Fruit fly (Drosophila melanogaster) whole organism, prepupa: Measurements from ENCODE around the gene euc.

Source experiments
- Blimp-1 ChIP-seq: fragments of 200-800 bp; sonication (Bioruptor generic); optimal IDR thresholded peaks from 3 replicates; lab custom pipeline; 2017; ENCODE audit warnings: missing biosample characterization, missing genetic modification characterization, mild to moderate bottlenecking, moderate library complexity, missing genetic modification reagents
- CG10631 ChIP-seq: fragments of 200-800 bp; sonication (Bioruptor generic); optimal IDR thresholded peaks from 2 replicates; lab custom pipeline; 2016; ENCODE audit warnings: missing biosample characterization, missing genetic modification characterization
- CG10669 ChIP-seq: fragments of 200-800 bp; sonication (Bioruptor generic); optimal IDR thresholded peaks from 3 replicates; lab custom pipeline; 2018; ENCODE audit warnings: missing biosample characterization, mild to moderate bottlenecking, missing genetic modification characterization, moderate library complexity
- CG11294 ChIP-seq: fragments of 200-800 bp; sonication (Bioruptor generic); IDR thresholded peaks from 2 replicates; pipeline ENCODE4 v1.3.6; 2022; ENCODE audit warnings: missing biosample characterization, missing genetic modification characterization
- CG11762 ChIP-seq: fragments of 200-800 bp; sonication (Bioruptor generic); optimal IDR thresholded peaks from 3 replicates; lab custom pipeline; 2016; ENCODE audit warnings: missing biosample characterization, missing genetic modification characterization; ENCODE audit not compliant: insufficient read depth
- CG11902 ChIP-seq: fragments of 200-800 bp; sonication (Bioruptor generic); optimal IDR thresholded peaks from 3 replicates; lab custom pipeline; 2016; ENCODE audit warnings: missing biosample characterization, missing genetic modification characterization
- CG3032 ChIP-seq: fragments of 200-800 bp; optimal IDR thresholded peaks from 2 replicates; lab custom pipeline; 2019; ENCODE audit warnings: missing biosample characterization, mild to moderate bottlenecking, missing genetic modification characterization, moderate library complexity
- CG31627 ChIP-seq: fragments of 200-800 bp; sonication (Bioruptor generic); optimal IDR thresholded peaks from 3 replicates; lab custom pipeline; 2016; ENCODE audit warnings: missing biosample characterization, missing genetic modification characterization
- CG32006 ChIP-seq: fragments of 200-800 bp; sonication (Bioruptor generic); optimal IDR thresholded peaks from 3 replicates; lab custom pipeline; 2017; ENCODE audit warnings: missing biosample characterization, mild to moderate bottlenecking, missing genetic modification characterization
- CG34406 ChIP-seq: fragments of 200-800 bp; sonication (Bioruptor generic); optimal IDR thresholded peaks from 3 replicates; lab custom pipeline; 2016; ENCODE audit warnings: missing biosample characterization, missing genetic modification characterization
- CG3919 ChIP-seq: fragments of 200-800 bp; sonication (Bioruptor generic); optimal IDR thresholded peaks from 3 replicates; lab custom pipeline; 2016; ENCODE audit warnings: missing biosample characterization, missing genetic modification characterization
- CG4318 ChIP-seq: fragments of 200-800 bp; sonication (Bioruptor generic); optimal IDR thresholded peaks from 3 replicates; lab custom pipeline; 2017; ENCODE audit warnings: missing biosample characterization, mild to moderate bottlenecking, missing genetic modification characterization
- CG6792 ChIP-seq: fragments of 200-800 bp; sonication (Bioruptor generic); optimal IDR thresholded peaks from 3 replicates; lab custom pipeline; 2016; ENCODE audit warnings: missing biosample characterization, missing genetic modification characterization
- CG6808 ChIP-seq: fragments of 200-800 bp; sonication (Bioruptor generic); optimal IDR thresholded peaks from 3 replicates; lab custom pipeline; 2017; ENCODE audit warnings: missing biosample characterization, missing genetic modification characterization, mild to moderate bottlenecking, moderate library complexity, missing genetic modification reagents
- CG6854 ChIP-seq: fragments of 200-800 bp; sonication (Bioruptor generic); optimal IDR thresholded peaks from 2 replicates; lab custom pipeline; 2017; ENCODE audit warnings: missing biosample characterization, mild to moderate bottlenecking, missing genetic modification characterization
- CG7368 ChIP-seq: fragments of 200-800 bp; sonication (Bioruptor generic); optimal IDR thresholded peaks from 3 replicates; lab custom pipeline; 2016; ENCODE audit warnings: missing biosample characterization, missing genetic modification characterization
- CG8119 ChIP-seq: fragments of 200-800 bp; sonication (Bioruptor generic); IDR thresholded peaks from 3 replicates; pipeline ENCODE4 v1.3.6; 2022; ENCODE audit warnings: missing biosample characterization, missing genetic modification characterization
- CG8632 ChIP-seq: fragments of 200-800 bp; sonication (Bioruptor generic); optimal IDR thresholded peaks from 3 replicates; lab custom pipeline; 2016; ENCODE audit warnings: missing biosample characterization, missing genetic modification characterization
- CG9139 ChIP-seq: fragments of 200-800 bp; sonication (Bioruptor generic); optimal IDR thresholded peaks from 3 replicates; lab custom pipeline; 2017; ENCODE audit warnings: missing biosample characterization, mild to moderate bottlenecking, missing genetic modification characterization
- Eip75B ChIP-seq: fragments of 200-800 bp; sonication (Bioruptor generic); optimal IDR thresholded peaks from 3 replicates; lab custom pipeline; 2016; ENCODE audit warnings: missing biosample characterization, missing genetic modification characterization
- Eip93F ChIP-seq: fragments of 200-800 bp; sonication (Bioruptor generic); optimal IDR thresholded peaks from 2 replicates; lab custom pipeline; 2016; ENCODE audit warnings: missing biosample characterization, mild to moderate bottlenecking, missing genetic modification characterization
- Ets21C ChIP-seq: fragments of 200-800 bp; sonication (Bioruptor generic); optimal IDR thresholded peaks from 3 replicates; lab custom pipeline; 2016; ENCODE audit warnings: missing biosample characterization, missing genetic modification characterization
- Ets96B ChIP-seq: fragments of 200-800 bp; optimal IDR thresholded peaks from 2 replicates; lab custom pipeline; 2019; ENCODE audit warnings: missing biosample characterization, mild to moderate bottlenecking, missing genetic modification characterization, moderate library complexity
- Gug ChIP-seq: fragments of 200-800 bp; sonication (Bioruptor generic); IDR thresholded peaks from 2 replicates; pipeline ENCODE4 v1.3.6; 2022; ENCODE audit warnings: missing biosample characterization, missing genetic modification characterization
- Hr39 ChIP-seq: fragments of 200-800 bp; sonication (Bioruptor generic); optimal IDR thresholded peaks from 2 replicates; lab custom pipeline; 2016; ENCODE audit warnings: missing biosample characterization, missing genetic modification characterization
- Hr4 ChIP-seq: fragments of 200-800 bp; sonication (Bioruptor generic); optimal IDR thresholded peaks from 3 replicates; lab custom pipeline; 2016; ENCODE audit warnings: missing biosample characterization, missing genetic modification characterization
- Lpt ChIP-seq: fragments of 200-800 bp; sonication (Bioruptor generic); optimal IDR thresholded peaks from 3 replicates; lab custom pipeline; 2016; ENCODE audit warnings: missing biosample characterization, missing genetic modification characterization
- Met ChIP-seq: fragments of 200-800 bp; sonication (Bioruptor generic); optimal IDR thresholded peaks from 3 replicates; lab custom pipeline; 2016; ENCODE audit warnings: missing biosample characterization, missing genetic modification characterization
- OdsH ChIP-seq: fragments of 200-800 bp; sonication (Bioruptor generic); optimal IDR thresholded peaks from 3 replicates; lab custom pipeline; 2016; ENCODE audit warnings: missing biosample characterization, missing genetic modification characterization
- Sox102F ChIP-seq: fragments of 200-800 bp; sonication (Bioruptor generic); optimal IDR thresholded peaks from 2 replicates; lab custom pipeline; 2016; ENCODE audit warnings: missing biosample characterization, mild to moderate bottlenecking, missing genetic modification characterization
- Sox14 ChIP-seq: fragments of 200-800 bp; sonication (Bioruptor generic); optimal IDR thresholded peaks from 3 replicates; lab custom pipeline; 2016; ENCODE audit warnings: missing biosample characterization, missing genetic modification characterization
- Sox15 ChIP-seq: fragments of 200-800 bp; sonication (Bioruptor generic); optimal IDR thresholded peaks from 3 replicates; lab custom pipeline; 2016; ENCODE audit warnings: missing biosample characterization, missing genetic modification characterization
- achi ChIP-seq: fragments of 200-800 bp; sonication (Bioruptor generic); optimal IDR thresholded peaks from 3 replicates; lab custom pipeline; 2016; ENCODE audit warnings: missing biosample characterization, missing genetic modification characterization
- acj6 ChIP-seq: fragments of 200-800 bp; sonication (Bioruptor generic); optimal IDR thresholded peaks from 3 replicates; lab custom pipeline; 2016; ENCODE audit warnings: missing biosample characterization, missing genetic modification characterization
- cyc ChIP-seq: fragments of 200-800 bp; sonication (Bioruptor generic); optimal IDR thresholded peaks from 3 replicates; lab custom pipeline; 2016; ENCODE audit warnings: missing biosample characterization, missing genetic modification characterization
- dsx ChIP-seq: fragments of 200-800 bp; optimal IDR thresholded peaks from 3 replicates; lab custom pipeline; 2019; ENCODE audit warnings: missing biosample characterization, mild to moderate bottlenecking, missing genetic modification characterization, moderate library complexity; ENCODE audit not compliant: poor library complexity, severe bottlenecking
- eg ChIP-seq: fragments of 200-800 bp; sonication (Bioruptor generic); IDR thresholded peaks from 3 replicates; pipeline ENCODE4 v1.3.6; 2022; ENCODE audit warnings: missing biosample characterization, missing genetic modification characterization
- fd59A ChIP-seq: fragments of 200-800 bp; sonication (Bioruptor generic); optimal IDR thresholded peaks from 2 replicates; lab custom pipeline; 2017; ENCODE audit warnings: missing biosample characterization, mild to moderate bottlenecking, missing genetic modification characterization, missing genetic modification reagents
- fkh ChIP-seq: fragments of 200-800 bp; sonication (Bioruptor generic); optimal IDR thresholded peaks from 3 replicates; lab custom pipeline; 2017; ENCODE audit warnings: missing biosample characterization, mild to moderate bottlenecking, missing genetic modification characterization, moderate library complexity
- lz ChIP-seq: fragments of 200-800 bp; sonication (Bioruptor generic); optimal IDR thresholded peaks from 3 replicates; lab custom pipeline; 2016; ENCODE audit warnings: missing biosample characterization, missing genetic modification characterization
- net ChIP-seq: fragments of 200-800 bp; sonication (Bioruptor generic); optimal IDR thresholded peaks from 3 replicates; lab custom pipeline; 2016; ENCODE audit warnings: missing biosample characterization, missing genetic modification characterization
- pdm3 ChIP-seq: fragments of 200-800 bp; sonication (Bioruptor generic); optimal IDR thresholded peaks from 3 replicates; lab custom pipeline; 2016; ENCODE audit warnings: missing biosample characterization, missing genetic modification characterization
- topi ChIP-seq: fragments of 200-800 bp; sonication (Bioruptor generic); optimal IDR thresholded peaks from 3 replicates; lab custom pipeline; 2016; ENCODE audit warnings: missing biosample characterization, missing genetic modification characterization

The euc gene

DNA sequence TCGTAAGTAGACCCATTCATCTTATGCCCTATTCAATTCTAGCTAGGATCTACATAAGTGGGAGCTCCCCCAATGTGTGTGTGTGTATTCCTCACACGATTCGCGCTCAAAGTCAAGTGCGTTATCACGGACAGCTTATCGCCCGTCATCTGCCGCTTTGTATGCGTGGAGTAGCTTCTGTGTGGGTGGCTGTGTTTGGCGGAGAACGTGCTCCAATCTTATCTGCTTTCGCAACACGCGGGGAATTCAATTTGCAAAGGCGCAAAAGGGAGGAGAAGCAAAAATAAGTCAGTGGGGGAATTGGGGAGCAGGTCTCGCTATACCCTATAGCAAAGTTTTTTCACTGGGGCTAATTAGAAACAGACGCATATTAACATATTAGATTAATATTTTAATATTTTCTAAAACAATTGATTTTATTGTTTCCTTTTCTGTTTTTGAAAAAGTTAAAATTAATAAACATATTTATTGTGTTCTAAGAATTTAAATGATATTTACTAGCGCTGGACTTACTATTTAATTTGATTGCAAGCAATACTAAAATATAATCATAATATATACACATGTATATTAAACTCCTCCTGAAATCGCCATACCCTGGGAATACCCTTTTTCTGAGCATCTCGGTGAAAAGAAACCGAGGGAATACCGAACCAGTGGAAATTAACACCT is 6.6 kb upstream of the euc start (continued):
- TF ChIP-seq CG3919 (peak; percentile 87), CG10669 (GFP tag; lab: Kevin White, UChicago) (peak; percentile 73), pdm3 (GFP tag; lab: Kevin White, UChicago) (peak; percentile 82), Eip93F (peak; percentile 66), Sox102F (peak; percentile 73), fd59A (GFP tag; lab: Kevin White, UChicago) (peak; percentile 74), CG6854 (GFP tag; lab: Kevin White, UChicago) (peak; percentile 48), CG8119 (GFP tag; lab: Robert Waterston, UW) (peak; percentile 78), CG31627 (GFP tag; lab: Kevin White, UChicago) (peak; percentile 84), CG6792 (GFP tag; lab: Kevin White, UChicago) (peak; percentile 87), topi (GFP tag; lab: Kevin White, UChicago) (peak; percentile 80), acj6 (peak; percentile 89), Sox14 (GFP tag; lab: Kevin White, UChicago) (peak; percentile 71), CG11294 (GFP tag; lab: Robert Waterston, UW) (peak; percentile 16; the same call in 1 of the 2 replicates), fkh (peak; percentile 18), CG10631 (GFP tag; lab: Kevin White, UChicago) (peak; percentile 86), Ets21C (GFP tag; lab: Kevin White, UChicago) (peak; percentile 60), CG4318 (GFP tag; lab: Kevin White, UChicago) (peak; percentile 73), Hr4 (GFP tag; lab: Kevin White, UChicago) (peak; percentile 71), achi (peak; percentile 83), eg (GFP tag; lab: Robert Waterston, UW) (0 out of 3 replicates have a peak, but pooled peaks have one; percentile 37), CG3032 (peak; percentile 72), CG9139 (GFP tag; lab: Kevin White, UChicago) (peak; percentile 38), OdsH (GFP tag; lab: Kevin White, UChicago) (peak; percentile 85), Lpt (GFP tag; lab: Kevin White, UChicago) (peak; percentile 69), lz (peak; percentile 79), Blimp-1 (GFP tag; lab: Kevin White, UChicago) (peak; percentile 77), Gug (GFP tag; lab: Robert Waterston, UW) (no peak), CG11762 (peak; percentile 71), Ets96B (tag; lab: Kevin White, UChicago) (peak; percentile 88), Eip75B (GFP tag; lab: Kevin White, UChicago) (peak; percentile 58), Sox15 (peak; percentile 81), CG6808 (GFP tag; lab: Kevin White, UChicago) (peak; percentile 74), cyc (peak; percentile 84), net (GFP tag; lab: Kevin White, UChicago) (peak; percentile 79), CG34406 (GFP tag; lab: Kevin White, UChicago) (peak; percentile 90), CG11902 (GFP tag; lab: Kevin White, UChicago) (peak; percentile 79)

DNA sequence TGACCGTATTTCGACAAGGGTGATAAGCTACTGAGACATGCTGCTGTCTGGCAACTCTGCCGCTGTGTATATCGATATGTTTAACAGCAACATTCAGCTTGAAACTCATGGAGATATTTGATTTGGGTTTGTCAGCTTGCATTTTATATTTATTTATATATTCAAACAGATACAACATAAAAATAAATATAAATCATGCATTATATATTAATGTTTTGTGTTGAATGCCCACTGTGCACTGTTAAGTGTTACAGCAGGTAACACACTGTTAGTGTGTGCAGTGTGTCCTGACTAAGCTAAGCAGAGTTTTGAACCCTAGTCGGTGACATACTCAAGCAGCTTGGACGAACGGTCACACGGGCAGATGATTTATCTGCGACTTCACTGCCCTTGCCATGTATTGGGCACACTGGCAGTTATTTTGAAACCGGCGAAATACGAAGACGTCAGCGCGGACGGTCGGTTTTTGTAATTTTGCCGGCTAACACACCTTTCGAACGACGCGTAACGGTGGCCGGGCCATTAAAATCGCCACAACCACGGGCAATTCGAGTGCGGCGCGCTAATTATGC is 5.1 kb upstream of the euc start, which contains the start of the genes snRNP-U1-C and gukh:
Gene snRNP-U1-C, minus strand, starts transcription at position 37 of the 572 bp plus-strand sequence.
Gene gukh, plus strand, starts transcription at position 412 of the 572 bp plus-strand sequence.
- peak; percentile 46 for TF ChIP-seq Ets21C (GFP tag; lab: Kevin White, UChicago)
- peak; percentile 58 for TF ChIP-seq Eip93F
- peak; percentile 63 for TF ChIP-seq Sox14 (GFP tag; lab: Kevin White, UChicago)
- TF ChIP-seq CG9139 (GFP tag; lab: Kevin White, UChicago): no peak
- TF ChIP-seq dsx: peak; percentile 70
- TF ChIP-seq CG3032: peak; percentile 68
- TF ChIP-seq CG10669 (GFP tag; lab: Kevin White, UChicago): peak; percentile 61
- TF ChIP-seq topi (GFP tag; lab: Kevin White, UChicago): peak; percentile 58
- peak; percentile 90 for TF ChIP-seq eg (GFP tag; lab: Robert Waterston, UW)
- TF ChIP-seq Blimp-1 (GFP tag; lab: Kevin White, UChicago): no peak
- TF ChIP-seq achi: peak; percentile 76
- TF ChIP-seq fkh: peak; percentile 90
- TF ChIP-seq Eip75B (GFP tag; lab: Kevin White, UChicago): peak; percentile 62
- peak; percentile 66 for TF ChIP-seq Sox15
- TF ChIP-seq lz: peak; percentile 62
- no peak for TF ChIP-seq CG6808 (GFP tag; lab: Kevin White, UChicago)
- TF ChIP-seq CG10631 (GFP tag; lab: Kevin White, UChicago): peak; percentile 76
- peak; percentile 76 for TF ChIP-seq Met (GFP tag; lab: Kevin White, UChicago)
- TF ChIP-seq CG6792 (GFP tag; lab: Kevin White, UChicago): peak; percentile 59
- peak; percentile 49 for TF ChIP-seq CG7368 (GFP tag; lab: Kevin White, UChicago)
- TF ChIP-seq net (GFP tag; lab: Kevin White, UChicago): peak; percentile 75
- peak; percentile 83 for TF ChIP-seq CG34406 (GFP tag; lab: Kevin White, UChicago)
- peak; percentile 55 for TF ChIP-seq CG11762
- peak; percentile 73 for TF ChIP-seq Ets96B (tag; lab: Kevin White, UChicago)
- TF ChIP-seq CG32006: peak; percentile 74
- TF ChIP-seq OdsH (GFP tag; lab: Kevin White, UChicago): peak; percentile 84
- peak; percentile 54 for TF ChIP-seq Hr39 (GFP tag; lab: Kevin White, UChicago)
- TF ChIP-seq CG8632 (GFP tag; lab: Kevin White, UChicago): peak; percentile 71
- peak; percentile 79 for TF ChIP-seq Hr4 (GFP tag; lab: Kevin White, UChicago)
- peak; percentile 78 for TF ChIP-seq Sox102F
- peak; percentile 72 for TF ChIP-seq pdm3 (GFP tag; lab: Kevin White, UChicago)
- TF ChIP-seq acj6: peak; percentile 83
